Fruit fly (Drosophila melanogaster): Measurements from ENCODE around the gene Tengl2.
A peak's percentile ranks its signal among the peaks of the same experiment; 100 is the strongest.

Gene Tengl2

dm6 chr2L:2217067-2217684, 22.0 kb downstream of the Tengl2 start, which contains the start of the genes CG15386, CG42371 and mio (continued):
- TF ChIP-seq btn (GFP tag; optimal IDR thresholded peaks at IDR 0.05) (no peak), pzg (GFP tag; optimal IDR thresholded peaks at IDR 0.05) (peak; percentile 71), pan (optimal IDR thresholded peaks at IDR 0.05) (no peak), pan (GFP tag; optimal IDR thresholded peaks at IDR 0.05 in 1 of 2, IDR thresholded peaks at IDR 0.05 in 1 of 2) (no peak), CG4617 (GFP tag; optimal IDR thresholded peaks at IDR 0.05; ENCODE audit: borderline replicate concordance) (peak; percentile 73), Antp (GFP tag; optimal IDR thresholded peaks at IDR 0.05) (peak; percentile 35), nau (GFP tag; optimal IDR thresholded peaks at IDR 0.05) (no peak), CG12236 (GFP tag; optimal IDR thresholded peaks at IDR 0.05) (no peak), al (GFP tag; IDR thresholded peaks at IDR 0.05) (no peak), amos (GFP tag; IDR thresholded peaks at IDR 0.05; ENCODE audit: partially characterized antibody) (peak; percentile 55; the same call in 1 of the 2 replicates), pita (GFP tag; optimal IDR thresholded peaks at IDR 0.05) (no peak), Abd-B (GFP tag; optimal IDR thresholded peaks at IDR 0.05) (no peak), Atf6 (GFP tag; IDR thresholded peaks at IDR 0.05) (0 out of 2 replicates have a peak, but pooled peaks have one; percentile 19), eyg (GFP tag; optimal IDR thresholded peaks at IDR 0.05) (no peak), CG10462 (GFP tag; optimal IDR thresholded peaks at IDR 0.05) (no peak), B-H2 (GFP tag; optimal IDR thresholded peaks at IDR 0.05) (peak; percentile 50), Blimp-1 (GFP tag; optimal IDR thresholded peaks at IDR 0.05) (no peak), CG32772 (GFP tag; IDR thresholded peaks at IDR 0.05) (no peak), Hr78 (GFP tag; optimal IDR thresholded peaks at IDR 0.05) (no peak), fd102C (GFP tag; optimal IDR thresholded peaks at IDR 0.05) (no peak), Ets97D (GFP tag; optimal IDR thresholded peaks at IDR 0.05) (peak; percentile 52), nom (GFP tag; optimal IDR thresholded peaks at IDR 0.05) (peak; percentile 56), CG16813 (GFP tag; IDR thresholded peaks at IDR 0.05; ENCODE audit: partially characterized antibody) (peak; percentile 57; the same call in 1 of the 3 replicates), Max (GFP tag; optimal IDR thresholded peaks at IDR 0.05) (peak; percentile 63), Dll (GFP tag; IDR thresholded peaks at IDR 0.05; ENCODE audit: partially characterized antibody) (peak; percentile 61; the same call in 2 of the 4 replicates), Stat92E (GFP tag; optimal IDR thresholded peaks at IDR 0.05) (no peak), CG17385 (GFP tag; optimal IDR thresholded peaks at IDR 0.05) (peak; percentile 99), odd (GFP tag; optimal IDR thresholded peaks at IDR 0.05) (no peak), Trl (optimal IDR thresholded peaks at IDR 0.05) (no peak), Trl (GFP tag; optimal IDR thresholded peaks at IDR 0.05) (peak; percentile 41), HmgZ (tag; optimal IDR thresholded peaks at IDR 0.05) (peak; percentile 51), CG1529 (GFP tag; optimal IDR thresholded peaks at IDR 0.05) (no peak), CG43689 (GFP tag; IDR thresholded peaks at IDR 0.05) (no peak), ab (GFP tag; optimal IDR thresholded peaks at IDR 0.05) (no peak), hb (GFP tag; IDR thresholded peaks at IDR 0.05; ENCODE audit: partially characterized antibody) (no peak), CG7987 (GFP tag; optimal IDR thresholded peaks at IDR 0.05) (no peak), CG6683 (GFP tag; optimal IDR thresholded peaks at IDR 0.05) (no peak), pnt (GFP tag; optimal IDR thresholded peaks at IDR 0.05) (no peak), wdn (GFP tag; IDR thresholded peaks at IDR 0.05) (0 out of 2 replicates have a peak, but pooled peaks have one; percentile 19), disco-r (GFP tag; optimal IDR thresholded peaks at IDR 0.05) (no peak), ato (GFP tag; IDR thresholded peaks at IDR 0.05; ENCODE audit: partially characterized antibody) (peak; percentile 45), CG3407 (GFP tag; optimal IDR thresholded peaks at IDR 0.05) (no peak), NFAT (GFP tag; IDR thresholded peaks at IDR 0.05) (no peak; the same call in 1 of the 2 replicates), CG31365 (tag; optimal IDR thresholded peaks at IDR 0.05) (no peak), Hmr (GFP tag; optimal IDR thresholded peaks at IDR 0.05) (no peak), CG15479 (GFP tag; optimal IDR thresholded peaks at IDR 0.05) (peak; percentile 20), Lhr (GFP tag; optimal IDR thresholded peaks at IDR 0.05) (no peak), Ptx1 (GFP tag; IDR thresholded peaks at IDR 0.05) (no peak), sisA (GFP tag; IDR thresholded peaks at IDR 0.05) (no peak)
